Worm (Caenorhabditis elegans) whole organism, L4 larva: ENCODE data around the gene sri-74.
A peak's percentile ranks its signal among the peaks of the same experiment; 100 is the strongest.

Source experiments
- D1046.2 ChIP-seq: fragments of 200-800 bp; sonication (Bioruptor generic); IDR thresholded peaks from 2 replicates; pipeline ENCODE4 v1.3.6; 2022; ENCODE audit warnings: missing genetic modification characterization, missing compliant biosample characterization
- F49E8.2 ChIP-seq: sonication (generic microtip); optimal IDR thresholded peaks from 2 replicates; lab custom pipeline; 2016; ENCODE audit warnings: missing compliant biosample characterization, mild to moderate bottlenecking, missing genetic modification characterization, borderline replicate concordance
- R02D3.7 ChIP-seq: fragments of 150-350 bp; sonication (generic microtip); optimal IDR thresholded peaks from 3 replicates; lab custom pipeline; 2014; ENCODE audit warnings: missing biosample characterization, missing genetic modification characterization
- T20F7.1 ChIP-seq: fragments of 200-800 bp; sonication (Bioruptor generic); optimal IDR thresholded peaks from 2 replicates; lab custom pipeline; 2018; ENCODE audit warnings: mild to moderate bottlenecking, missing genetic modification characterization, missing compliant biosample characterization
- Y105C5A.15 ChIP-seq: fragments of 200-800 bp; sonication (Bioruptor generic); IDR thresholded peaks from 2 replicates; pipeline ENCODE4 v1.3.6; 2022; ENCODE audit warnings: missing genetic modification characterization, missing compliant biosample characterization
- Y75B8A.6 ChIP-seq: fragments of 200-800 bp; sonication (Bioruptor generic); IDR thresholded peaks from 2 replicates; pipeline ENCODE4 v1.3.6; 2022; ENCODE audit warnings: missing genetic modification reagents, missing genetic modification characterization, missing compliant biosample characterization
- ZK546.5 ChIP-seq, 2 experiments: sonication (generic microtip); optimal IDR thresholded peaks; 2 replicates each; lab custom pipeline; 2017; ENCODE audit warnings: missing biosample characterization in 2 of 2, missing genetic modification characterization in 2 of 2
- aha-1 ChIP-seq: fragments of 150-350 bp; peaks from one replicate; lab custom pipeline; 2014; ENCODE audit warnings: missing biosample characterization, missing genetic modification characterization
- ceh-20 ChIP-seq: fragments of 200-800 bp; sonication (Bioruptor generic); IDR thresholded peaks from 2 replicates; pipeline ENCODE4 v1.3.6; 2022; ENCODE audit warnings: missing genetic modification reagents, missing genetic modification characterization, missing compliant biosample characterization
- ceh-32 ChIP-seq: sonication (generic microtip); optimal IDR thresholded peaks from 2 replicates; lab custom pipeline; 2016; ENCODE audit warnings: mild to moderate bottlenecking, missing genetic modification characterization, missing compliant biosample characterization; ENCODE audit not compliant: poor library complexity
- ceh-44 ChIP-seq: fragments of 200-800 bp; sonication (Bioruptor generic); IDR thresholded peaks from 2 replicates; pipeline ENCODE4 v1.3.6; 2022; ENCODE audit warnings: missing genetic modification reagents, missing genetic modification characterization, missing compliant biosample characterization
- ceh-62 ChIP-seq: sonication (generic microtip); optimal IDR thresholded peaks from 2 replicates; lab custom pipeline; 2017; ENCODE audit warnings: missing biosample characterization, missing genetic modification characterization
- ceh-82 ChIP-seq: sonication (generic microtip); optimal IDR thresholded peaks from 2 replicates; lab custom pipeline; 2017; ENCODE audit warnings: missing biosample characterization, missing genetic modification characterization
- dmd-6 ChIP-seq: fragments of 200-800 bp; sonication (Bioruptor generic); IDR thresholded peaks from 2 replicates; pipeline ENCODE4 v1.3.6; 2022; ENCODE audit warnings: missing genetic modification reagents, missing genetic modification characterization, missing compliant biosample characterization
- duxl-1 ChIP-seq: sonication (generic microtip); optimal IDR thresholded peaks from 2 replicates; lab custom pipeline; 2016; ENCODE audit warnings: mild to moderate bottlenecking, missing genetic modification characterization, moderate library complexity, missing compliant biosample characterization; ENCODE audit not compliant: poor library complexity
- dve-1 ChIP-seq: sonication (generic microtip); optimal IDR thresholded peaks from 2 replicates; lab custom pipeline; 2017; ENCODE audit warnings: antibody characterized with exemption, mild to moderate bottlenecking, missing genetic modification characterization, missing compliant biosample characterization; ENCODE audit not compliant: insufficient read depth
- fkh-10 ChIP-seq: fragments of 150-350 bp; optimal IDR thresholded peaks from 2 replicates; lab custom pipeline; 2014; ENCODE audit warnings: missing biosample characterization, missing genetic modification reagents, missing genetic modification characterization
- fos-1 ChIP-seq: fragments of 150-350 bp; optimal IDR thresholded peaks from 2 replicates; lab custom pipeline; 2014; ENCODE audit warnings: missing biosample characterization, missing genetic modification characterization
- hlh-11 ChIP-seq: fragments of 200-800 bp; sonication (Bioruptor generic); optimal IDR thresholded peaks from 2 replicates; lab custom pipeline; 2018; ENCODE audit warnings: mild to moderate bottlenecking, missing genetic modification characterization, missing compliant biosample characterization
- hlh-30 ChIP-seq: sonication (generic microtip); optimal IDR thresholded peaks from 2 replicates; lab custom pipeline; 2017; ENCODE audit warnings: antibody characterized with exemption, mild to moderate bottlenecking, missing genetic modification characterization, missing compliant biosample characterization; ENCODE audit not compliant: insufficient read depth
- hmg-1.1 ChIP-seq: fragments of 200-800 bp; sonication (Bioruptor generic); IDR thresholded peaks from 2 replicates; pipeline ENCODE4 v1.3.6; 2022; ENCODE audit warnings: missing genetic modification reagents, missing genetic modification characterization, missing compliant biosample characterization
- lin-13 ChIP-seq: fragments of 150-350 bp; optimal IDR thresholded peaks from 2 replicates; lab custom pipeline; 2014; ENCODE audit warnings: missing biosample characterization, missing genetic modification reagents, missing genetic modification characterization
- lin-15B ChIP-seq: fragments of 150-350 bp; sonication (generic microtip); optimal IDR thresholded peaks from 3 replicates; lab custom pipeline; 2014; ENCODE audit warnings: missing biosample characterization, missing genetic modification characterization
- lin-29 ChIP-seq: fragments of 200-800 bp; sonication (Bioruptor generic); IDR thresholded peaks from 2 replicates; pipeline ENCODE4 v1.3.6; 2022; ENCODE audit warnings: missing genetic modification reagents, missing genetic modification characterization, missing compliant biosample characterization
- lin-38 ChIP-seq: fragments of 200-800 bp; sonication (Bioruptor generic); IDR thresholded peaks from 2 replicates; pipeline ENCODE4 v1.3.6; 2022; ENCODE audit warnings: missing genetic modification reagents, missing genetic modification characterization, missing compliant biosample characterization
- lin-39 ChIP-seq: fragments of 150-350 bp; optimal IDR thresholded peaks from 2 replicates; lab custom pipeline; 2014; ENCODE audit warnings: missing biosample characterization, missing genetic modification reagents, missing genetic modification characterization
- mdl-1 ChIP-seq, 2 experiments: fragments of 150-350 bp in 1 of 2; sonication (generic microtip) in 1 of 2; optimal IDR thresholded peaks; 2 replicates each; lab custom pipeline; 2014 to 2017; ENCODE audit warnings: missing biosample characterization in 2 of 2, missing genetic modification characterization in 2 of 2
- mep-1 ChIP-seq: fragments of 150-350 bp; sonication (generic microtip); optimal IDR thresholded peaks from 3 replicates; lab custom pipeline; 2014; ENCODE audit warnings: missing biosample characterization, missing genetic modification characterization
- mxl-2 ChIP-seq: fragments of 200-800 bp; sonication (Bioruptor generic); conservative IDR thresholded peaks from 2 replicates; pipeline ENCODE4 v1.3.6; 2022; ENCODE audit warnings: missing genetic modification reagents, missing genetic modification characterization, missing compliant biosample characterization
- nhr-11 ChIP-seq: fragments of 150-350 bp; optimal IDR thresholded peaks from 2 replicates; lab custom pipeline; 2014; ENCODE audit warnings: missing biosample characterization, missing genetic modification characterization
- nhr-237 ChIP-seq: sonication (generic microtip); optimal IDR thresholded peaks from 2 replicates; lab custom pipeline; 2017; ENCODE audit warnings: missing biosample characterization, missing genetic modification characterization
- nhr-28 ChIP-seq: fragments of 150-350 bp; optimal IDR thresholded peaks from 2 replicates; lab custom pipeline; 2014; ENCODE audit warnings: missing biosample characterization, missing genetic modification characterization
- nhr-41 ChIP-seq: fragments of 200-800 bp; sonication (Bioruptor generic); IDR thresholded peaks from 2 replicates; pipeline ENCODE4 v1.3.6; 2022; ENCODE audit warnings: missing genetic modification reagents, missing genetic modification characterization, missing compliant biosample characterization
- nhr-42 ChIP-seq: fragments of 200-800 bp; sonication (Bioruptor generic); IDR thresholded peaks from 2 replicates; pipeline ENCODE4 v1.3.6; 2022; ENCODE audit warnings: missing genetic modification characterization, missing compliant biosample characterization
- pha-4 ChIP-seq, 2 experiments: fragments of 150-350 bp in 1 of 2; fragments of 200-800 bp in 1 of 2; sonication (Bioruptor generic) in 1 of 2; IDR thresholded peaks in 1 of 2; optimal IDR thresholded peaks in 1 of 2; 2 replicates each; pipeline versions ENCODE4 v1.3.6 to Lab custom; 2014 to 2022; ENCODE audit warnings: missing genetic modification characterization in 2 of 2, missing genetic modification reagents in 2 of 2, missing biosample characterization in 1 of 2, missing compliant biosample characterization in 1 of 2
- php-3 ChIP-seq: fragments of 200-800 bp; sonication (Bioruptor generic); IDR thresholded peaks from 2 replicates; pipeline ENCODE4 v1.3.6; 2022; ENCODE audit warnings: missing genetic modification reagents, missing genetic modification characterization, missing compliant biosample characterization
- sdz-12 ChIP-seq: fragments of 200-800 bp; sonication (Bioruptor generic); optimal IDR thresholded peaks from 2 replicates; lab custom pipeline; 2018; ENCODE audit warnings: mild to moderate bottlenecking, missing genetic modification characterization, missing compliant biosample characterization
- skn-1 ChIP-seq: fragments of 150-350 bp; optimal IDR thresholded peaks from 2 replicates; lab custom pipeline; 2014; ENCODE audit warnings: missing biosample characterization, missing genetic modification characterization
- snpc-4 ChIP-seq: fragments of 150-350 bp; optimal IDR thresholded peaks from 2 replicates; lab custom pipeline; 2014; ENCODE audit warnings: missing biosample characterization, missing genetic modification characterization
- unc-130 ChIP-seq: sonication (generic microtip); optimal IDR thresholded peaks from 2 replicates; lab custom pipeline; 2016; ENCODE audit warnings: missing genetic modification reagents, missing genetic modification characterization, missing compliant biosample characterization
- unc-39 ChIP-seq: sonication (generic microtip); optimal IDR thresholded peaks from 2 replicates; lab custom pipeline; 2017; ENCODE audit warnings: missing biosample characterization, missing genetic modification characterization
- vab-7 ChIP-seq: fragments of 200-800 bp; sonication (Bioruptor generic); IDR thresholded peaks from 2 replicates; pipeline ENCODE4 v1.3.6; 2022; ENCODE audit warnings: missing genetic modification reagents, missing genetic modification characterization, missing compliant biosample characterization
- zfp-3 ChIP-seq: fragments of 200-800 bp; sonication (Bioruptor generic); conservative IDR thresholded peaks from 2 replicates; pipeline ENCODE4 v1.3.6; 2022; ENCODE audit warnings: missing genetic modification reagents, missing genetic modification characterization, missing compliant biosample characterization
- zip-11 ChIP-seq: fragments of 200-800 bp; sonication (Bioruptor generic); IDR thresholded peaks from 2 replicates; pipeline ENCODE4 v1.3.6; 2022; ENCODE audit warnings: missing genetic modification characterization, missing compliant biosample characterization

Gene sri-74

ce11 chrII:2585493-2585892 is 2.5 kb upstream of the sri-74 start, which contains the start of gene sri-36:
TSS of gene sri-36 (minus strand) at chrII:2585593.
- TF ChIP-seq Y75B8A.6 (GFP tag; lab: Robert Waterston, UW) (no peak), aha-1 (tag; lab: Kevin White, UChicago) (peak; percentile 9), mxl-2 (no peak)
- TF ChIP-seq, all 104 proteins: peak for 1

- TF ChIP-seq hlh-11 (tag; lab: Kevin White, UChicago) (no peak), aha-1 (tag; lab: Kevin White, UChicago) (peak; percentile 91), nhr-41 (no peak), T20F7.1 (no peak), fos-1 (tag; lab: Kevin White, UChicago) (no peak), Y105C5A.15 (no peak), ceh-44 (GFP tag; lab: Robert Waterston, UW) (no peak), D1046.2 (no peak)
These were observed 4.7 kb downstream of the sri-74 start for ce11 chrII:2578216-2578615.

ce11 chrII:2570384-2570964 is 12.5 kb downstream of the sri-74 start:
- TF ChIP-seq aha-1 (tag; lab: Kevin White, UChicago) = peak; percentile 22

- no peak for TF ChIP-seq skn-1 (tag; lab: Kevin White, UChicago)
- no peak for TF ChIP-seq sdz-12 (GFP tag; lab: Kevin White, UChicago)
- peak; percentile 35 for TF ChIP-seq F49E8.2
- TF ChIP-seq lin-29 (GFP tag; lab: Robert Waterston, UW) = peak; percentile 61; the same call in 1 of the 2 replicates
- TF ChIP-seq ceh-82 (tag; lab: Kevin White, UChicago) = no peak
- peak; percentile 44 for TF ChIP-seq fkh-10 (GFP tag; lab: Kevin White, UChicago)
- peak; percentile 56; the same call in 1 of the 2 replicates for TF ChIP-seq php-3 (GFP tag; lab: Robert Waterston, UW)
- TF ChIP-seq unc-39 (tag; lab: Kevin White, UChicago) = no peak
- TF ChIP-seq ZK546.5 (tag; optimal IDR thresholded peaks at IDR 0.05; lab: Kevin White, UChicago) = no peak
- TF ChIP-seq nhr-28 (tag; lab: Kevin White, UChicago) = peak; percentile 5
- 0 out of 2 replicates have a peak, but pooled peaks have one; percentile 44 for TF ChIP-seq zfp-3 (GFP tag; lab: Robert Waterston, UW)
- no peak for TF ChIP-seq lin-39
- TF ChIP-seq pha-4 (GFP tag; IDR thresholded peaks at IDR 0.05; lab: Robert Waterston, UW) = peak; percentile 61; the same call in 1 of the 2 replicates
- TF ChIP-seq pha-4 (tag; optimal IDR thresholded peaks at IDR 0.05; lab: Kevin White, UChicago) = no peak
- TF ChIP-seq hlh-30 = peak; percentile 57
- TF ChIP-seq duxl-1 (tag; lab: Kevin White, UChicago) = peak; percentile 48
- no peak for TF ChIP-seq nhr-41
- TF ChIP-seq vab-7 (GFP tag; lab: Robert Waterston, UW) = peak; percentile 46; the same call in 1 of the 2 replicates
- peak; percentile 62; the same call in 1 of the 2 replicates for TF ChIP-seq hmg-1.1 (GFP tag; lab: Robert Waterston, UW)
- no peak for TF ChIP-seq T20F7.1
- peak in 1 of 2 experiments; percentile 3 for TF ChIP-seq mdl-1 (tag; optimal IDR thresholded peaks at IDR 0.05; lab: Kevin White, UChicago)
- TF ChIP-seq dve-1 = peak; percentile 79
- peak; percentile 48 for TF ChIP-seq unc-130 (GFP tag; lab: Kevin White, UChicago)
- peak; percentile 88 for TF ChIP-seq lin-38 (GFP tag; lab: Robert Waterston, UW)
- TF ChIP-seq snpc-4 = no peak
- peak; percentile 36; the same call in 1 of the 2 replicates for TF ChIP-seq ceh-20 (GFP tag; lab: Robert Waterston, UW)
- TF ChIP-seq ceh-44 (GFP tag; lab: Robert Waterston, UW) = 0 out of 2 replicates have a peak, but pooled peaks have one; percentile 9
- TF ChIP-seq R02D3.7 (tag; lab: Kevin White, UChicago) = no peak
- TF ChIP-seq ceh-62 = no peak
- TF ChIP-seq dmd-6 (GFP tag; lab: Robert Waterston, UW) = peak; percentile 62
- TF ChIP-seq ceh-32 (tag; lab: Kevin White, UChicago) = no peak
- TF ChIP-seq mep-1 (tag; lab: Kevin White, UChicago) = peak; percentile 93
- no peak for TF ChIP-seq zip-11 (GFP tag; lab: Robert Waterston, UW)
- TF ChIP-seq lin-15B = no peak
- TF ChIP-seq nhr-42 (GFP tag; lab: Robert Waterston, UW) = 0 out of 2 replicates have a peak, but pooled peaks have one; percentile 44
- TF ChIP-seq nhr-11 (tag; lab: Kevin White, UChicago) = no peak
- TF ChIP-seq lin-13 = peak; percentile 73
- TF ChIP-seq nhr-237 (tag; lab: Kevin White, UChicago) = no peak
These were observed 18.0 kb downstream of the sri-74 start, which contains the start of gene usp-39 for ce11 chrII:2564899-2565298. TSS of gene usp-39 (plus strand) at chrII:2565275.
